Fruit fly (Drosophila melanogaster) whole organism, embryonic: Measurements from ENCODE around the gene Est-Q.

Experiments used
- Aef1 ChIP-seq: fragments of 200-800 bp; sonication (Bioruptor generic); IDR thresholded peaks from 3 replicates; pipeline ENCODE4 v1.3.6; 2022; ENCODE audit warnings: missing biosample characterization, missing genetic modification characterization
- CG10959 ChIP-seq: fragments of 200-800 bp; sonication (Bioruptor generic); IDR thresholded peaks from 2 replicates; pipeline ENCODE4 v1.3.6; 2022; ENCODE audit warnings: missing biosample characterization, missing genetic modification characterization
- CG11093 ChIP-seq: fragments of 200-800 bp; sonication (Bioruptor generic); IDR thresholded peaks from 3 replicates; pipeline ENCODE4 v1.3.6; 2022; ENCODE audit warnings: missing biosample characterization, missing genetic modification characterization
- CG11398 ChIP-seq: fragments of 200-800 bp; sonication (Bioruptor generic); optimal IDR thresholded peaks from 2 replicates; lab custom pipeline; 2016; ENCODE audit warnings: missing biosample characterization, missing genetic modification characterization
- CG11560 ChIP-seq: fragments of 200-800 bp; sonication (Bioruptor generic); IDR thresholded peaks from 3 replicates; pipeline ENCODE4 v1.3.6; 2022; ENCODE audit warnings: missing biosample characterization, missing genetic modification characterization
- CG12744 ChIP-seq: fragments of 200-800 bp; sonication (Bioruptor generic); optimal IDR thresholded peaks from 2 replicates; lab custom pipeline; 2016; ENCODE audit warnings: missing biosample characterization, missing genetic modification characterization
- CG13624 ChIP-seq: fragments of 200-800 bp; sonication (Bioruptor generic); optimal IDR thresholded peaks from 2 replicates; lab custom pipeline; 2016; ENCODE audit warnings: missing biosample characterization, missing genetic modification characterization
- CG14860 ChIP-seq: fragments of 200-800 bp; sonication (Bioruptor generic); IDR thresholded peaks from 3 replicates; pipeline ENCODE4 v1.3.6; 2022; ENCODE audit warnings: missing biosample characterization, missing genetic modification characterization; ENCODE audit not compliant: partially characterized antibody
- CG1529 ChIP-seq: fragments of 200-800 bp; sonication (Bioruptor generic); optimal IDR thresholded peaks from 3 replicates; lab custom pipeline; 2018; ENCODE audit warnings: missing biosample characterization, missing genetic modification characterization
- CG15601 ChIP-seq: fragments of 200-800 bp; sonication (Bioruptor generic); optimal IDR thresholded peaks from 3 replicates; lab custom pipeline; 2019; ENCODE audit warnings: missing biosample characterization, mild to moderate bottlenecking, missing genetic modification characterization, moderate library complexity
- CG30431 ChIP-seq: fragments of 200-800 bp; sonication (Bioruptor generic); optimal IDR thresholded peaks from 2 replicates; lab custom pipeline; 2017; ENCODE audit warnings: missing biosample characterization, missing genetic modification characterization
- CG3281 ChIP-seq: fragments of 200-800 bp; sonication (Bioruptor generic); optimal IDR thresholded peaks from 3 replicates; lab custom pipeline; 2017; ENCODE audit warnings: missing biosample characterization, mild to moderate bottlenecking, missing genetic modification characterization
- CG34224 ChIP-seq: fragments of 200-800 bp; sonication (Bioruptor generic); IDR thresholded peaks from 3 replicates; pipeline ENCODE4 v1.3.6; 2022; ENCODE audit warnings: missing biosample characterization, missing genetic modification characterization; ENCODE audit not compliant: partially characterized antibody
- CG3995 ChIP-seq: fragments of 200-800 bp; sonication (Bioruptor generic); optimal IDR thresholded peaks from 3 replicates; lab custom pipeline; 2016; ENCODE audit warnings: missing biosample characterization, missing genetic modification characterization
- CG6654 ChIP-seq: fragments of 200-800 bp; sonication (Bioruptor generic); optimal IDR thresholded peaks from 2 replicates; lab custom pipeline; 2017; ENCODE audit warnings: missing biosample characterization, mild to moderate bottlenecking, missing genetic modification characterization
- CG7745 ChIP-seq: fragments of 200-800 bp; sonication (Bioruptor generic); optimal IDR thresholded peaks from 2 replicates; lab custom pipeline; 2018; ENCODE audit warnings: missing biosample characterization, mild to moderate bottlenecking, missing genetic modification characterization, moderate library complexity
- CG7786 ChIP-seq: fragments of 200-800 bp; sonication (Bioruptor generic); optimal IDR thresholded peaks from 2 replicates; lab custom pipeline; 2016; ENCODE audit warnings: missing biosample characterization, missing genetic modification characterization
- CG8924 ChIP-seq: fragments of 200-800 bp; optimal IDR thresholded peaks from 3 replicates; lab custom pipeline; 2019; ENCODE audit warnings: missing biosample characterization, mild to moderate bottlenecking, missing genetic modification characterization, moderate library complexity
- CG9727 ChIP-seq: fragments of 200-800 bp; sonication (Bioruptor generic); optimal IDR thresholded peaks from 3 replicates; lab custom pipeline; 2017; ENCODE audit warnings: missing biosample characterization, mild to moderate bottlenecking, missing genetic modification characterization
- Chrac-16 ChIP-seq: fragments of 200-800 bp; sonication (Bioruptor generic); optimal IDR thresholded peaks from 3 replicates; lab custom pipeline; 2016; ENCODE audit warnings: missing biosample characterization, missing genetic modification characterization
- D ChIP-seq, 2 experiments: fragments of 200-800 bp in 1 of 2; fragments of >200 bp in 1 of 2; sonication (Bioruptor generic) in 1 of 2; optimal IDR thresholded peaks; 2 replicates in 1 of 2; 3 replicates in 1 of 2; lab custom pipeline; 2017; ENCODE audit warnings: mild to moderate bottlenecking in 1 of 2, missing biosample characterization in 1 of 2, missing genetic modification characterization in 1 of 2, missing genetic modification reagents in 1 of 2
- Dad ChIP-seq: fragments of 200-800 bp; sonication (Bioruptor generic); optimal IDR thresholded peaks from 3 replicates; lab custom pipeline; 2016; ENCODE audit warnings: missing biosample characterization, missing genetic modification characterization
- Dref ChIP-seq: fragments of 200-800 bp; sonication (Bioruptor generic); IDR thresholded peaks from 2 replicates; pipeline ENCODE4 v1.3.6; 2022; ENCODE audit warnings: missing biosample characterization, missing genetic modification characterization
- Drgx ChIP-seq: fragments of 200-800 bp; sonication (Bioruptor generic); IDR thresholded peaks from 2 replicates; pipeline ENCODE4 v1.3.6; 2022; ENCODE audit warnings: missing biosample characterization, missing genetic modification characterization
- Eip74EF ChIP-seq, 2 experiments: fragments of 200-800 bp in 1 of 2; fragments of >200 bp in 1 of 2; sonication (Bioruptor generic) in 1 of 2; optimal IDR thresholded peaks; 2 replicates each; lab custom pipeline; 2017 to 2019; ENCODE audit warnings: missing biosample characterization in 2 of 2, missing genetic modification characterization in 2 of 2, mild to moderate bottlenecking in 1 of 2, moderate library complexity in 1 of 2
- Ets97D ChIP-seq: fragments of 200-800 bp; sonication (Bioruptor generic); optimal IDR thresholded peaks from 3 replicates; lab custom pipeline; 2016; ENCODE audit warnings: missing biosample characterization, missing genetic modification characterization
- Fer3 ChIP-seq: fragments of 200-800 bp; sonication (Bioruptor generic); optimal IDR thresholded peaks from 2 replicates; lab custom pipeline; 2018; ENCODE audit warnings: missing biosample characterization, mild to moderate bottlenecking, missing genetic modification characterization, moderate library complexity
- HHEX ChIP-seq: fragments of 200-800 bp; sonication (Bioruptor generic); optimal IDR thresholded peaks from 3 replicates; lab custom pipeline; 2017; ENCODE audit warnings: missing biosample characterization, mild to moderate bottlenecking, missing genetic modification characterization, missing genetic modification reagents
- HLH54F ChIP-seq: fragments of 200-800 bp; sonication (Bioruptor generic); optimal IDR thresholded peaks from 3 replicates; lab custom pipeline; 2016; ENCODE audit warnings: missing biosample characterization, missing genetic modification characterization
- HLHmδ ChIP-seq: fragments of 200-800 bp; sonication (Bioruptor generic); optimal IDR thresholded peaks from 2 replicates; lab custom pipeline; 2018; ENCODE audit warnings: missing biosample characterization, mild to moderate bottlenecking, missing genetic modification characterization, moderate library complexity
- Mad ChIP-seq: fragments of 200-800 bp; sonication (Bioruptor generic); optimal IDR thresholded peaks from 2 replicates; lab custom pipeline; 2016; ENCODE audit warnings: missing biosample characterization, missing genetic modification characterization
- Max ChIP-seq: fragments of 200-800 bp; sonication (Bioruptor generic); optimal IDR thresholded peaks from 2 replicates; lab custom pipeline; 2016; ENCODE audit warnings: missing biosample characterization, mild to moderate bottlenecking, missing genetic modification characterization
- Neu2 ChIP-seq: fragments of 200-800 bp; sonication (Bioruptor generic); optimal IDR thresholded peaks from 3 replicates; lab custom pipeline; 2016; ENCODE audit warnings: missing biosample characterization, missing genetic modification characterization, borderline replicate concordance
- Rfx ChIP-seq: fragments of 200-800 bp; sonication (Bioruptor generic); IDR thresholded peaks from 2 replicates; pipeline ENCODE4 v1.3.6; 2022; ENCODE audit warnings: missing biosample characterization, missing genetic modification characterization
- Sry-δ ChIP-seq: fragments of 200-800 bp; sonication (Bioruptor generic); optimal IDR thresholded peaks from 2 replicates; lab custom pipeline; 2016; ENCODE audit warnings: missing biosample characterization, missing genetic modification characterization
- Usf ChIP-seq: fragments of 200-800 bp; sonication (Bioruptor generic); optimal IDR thresholded peaks from 2 replicates; lab custom pipeline; 2017; ENCODE audit warnings: missing genotype, missing biosample characterization, missing genetic modification characterization
- al ChIP-seq: fragments of 200-800 bp; sonication (Bioruptor generic); IDR thresholded peaks from 2 replicates; pipeline ENCODE4 v1.3.6; 2022; ENCODE audit warnings: missing biosample characterization, missing genetic modification characterization
- bab2 ChIP-seq: fragments of 200-800 bp; sonication (Bioruptor generic); optimal IDR thresholded peaks from 2 replicates; lab custom pipeline; 2016; ENCODE audit warnings: missing biosample characterization, missing genetic modification characterization
- cato ChIP-seq: fragments of 200-800 bp; sonication (Bioruptor generic); optimal IDR thresholded peaks from 2 replicates; lab custom pipeline; 2016; ENCODE audit warnings: missing biosample characterization, missing genetic modification characterization, borderline replicate concordance
- caup ChIP-seq: fragments of 200-800 bp; sonication (Bioruptor generic); optimal IDR thresholded peaks from 3 replicates; lab custom pipeline; 2017; ENCODE audit warnings: missing biosample characterization, mild to moderate bottlenecking, missing genetic modification characterization, moderate library complexity; ENCODE audit not compliant: severe bottlenecking
- chinmo ChIP-seq: fragments of 200-800 bp; sonication (Bioruptor generic); IDR thresholded peaks from 4 replicates; pipeline ENCODE4 v1.3.6; 2022; ENCODE audit warnings: missing biosample characterization, missing genetic modification characterization; ENCODE audit not compliant: partially characterized antibody
- nau ChIP-seq: fragments of 200-800 bp; sonication (Bioruptor generic); optimal IDR thresholded peaks from 3 replicates; lab custom pipeline; 2017; ENCODE audit warnings: missing biosample characterization, mild to moderate bottlenecking, missing genetic modification characterization, missing genetic modification reagents
- nerfin-2 ChIP-seq: fragments of 200-800 bp; sonication (Bioruptor generic); IDR thresholded peaks from 2 replicates; pipeline ENCODE4 v1.3.6; 2022; ENCODE audit warnings: missing biosample characterization, missing genetic modification characterization; ENCODE audit not compliant: partially characterized antibody
- onecut ChIP-seq: fragments of 200-800 bp; sonication (Bioruptor generic); IDR thresholded peaks from 2 replicates; pipeline ENCODE4 v1.3.6; 2022; ENCODE audit warnings: missing biosample characterization, missing genetic modification characterization
- sens ChIP-seq: fragments of 200-800 bp; sonication (Bioruptor generic); peaks from one replicate; lab custom pipeline; 2016; ENCODE audit warnings: missing biosample characterization, missing genetic modification characterization
- stwl ChIP-seq: fragments of 200-800 bp; sonication (Bioruptor generic); optimal IDR thresholded peaks from 3 replicates; lab custom pipeline; 2018; ENCODE audit warnings: missing biosample characterization, mild to moderate bottlenecking, missing genetic modification characterization, moderate library complexity
- sug ChIP-seq: fragments of 200-800 bp; optimal IDR thresholded peaks from 2 replicates; lab custom pipeline; 2019; ENCODE audit warnings: missing biosample characterization, mild to moderate bottlenecking, missing genetic modification characterization, moderate library complexity
- tna ChIP-seq: fragments of 200-800 bp; sonication (Bioruptor generic); IDR thresholded peaks from 2 replicates; pipeline ENCODE4 v1.3.6; 2022; ENCODE audit warnings: missing biosample characterization, missing genetic modification characterization; ENCODE audit not compliant: partially characterized antibody
- vvl ChIP-seq: fragments of 200-800 bp; sonication (Bioruptor generic); IDR thresholded peaks from 2 replicates; pipeline ENCODE4 v1.3.6; 2022; ENCODE audit warnings: missing biosample characterization, missing genetic modification characterization
- wek ChIP-seq: fragments of 200-800 bp; sonication (Bioruptor generic); optimal IDR thresholded peaks from 3 replicates; lab custom pipeline; 2018; ENCODE audit warnings: missing biosample characterization, mild to moderate bottlenecking, missing genetic modification characterization, moderate library complexity

The Est-Q gene

DNA sequence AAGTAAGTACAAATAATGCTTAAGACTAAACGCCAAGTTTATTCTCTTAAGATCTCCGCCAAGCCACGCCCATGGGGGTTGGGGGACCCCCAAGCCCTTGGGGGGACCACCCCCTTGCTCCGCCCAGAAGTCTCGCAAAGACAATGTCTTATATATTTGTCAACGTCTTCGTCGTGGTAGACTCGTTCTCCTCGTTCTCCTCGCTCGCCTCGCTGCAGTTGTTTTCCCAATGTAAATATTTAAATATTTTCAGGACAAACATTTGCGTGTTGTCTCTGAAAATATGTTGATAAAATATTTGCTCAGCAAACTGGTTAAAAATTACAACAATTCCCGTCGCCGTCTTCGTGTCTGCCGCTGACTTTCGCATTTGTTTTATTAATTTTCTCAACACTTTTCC, 37.0 kb upstream of the Est-Q start (continued):
- TF ChIP-seq Usf (GFP tag; lab: Kevin White, UChicago) (peak; percentile 52), CG7786 (peak; percentile 5), CG6654 (GFP tag; lab: Kevin White, UChicago) (peak; percentile 38), CG10959 (peak; percentile 74), CG7745 (tag; lab: Kevin White, UChicago) (peak; percentile 91), wek (GFP tag; lab: Kevin White, UChicago) (peak; percentile 57), Drgx (GFP tag; lab: Robert Waterston, UW) (no peak), CG15601 (tag; lab: Kevin White, UChicago) (peak; percentile 80), CG14860 (no peak), stwl (tag; lab: Kevin White, UChicago) (no peak), Fer3 (tag; lab: Kevin White, UChicago) (no peak), Rfx (no peak; the same call in 1 of the 2 replicates), al (GFP tag; lab: Robert Waterston, UW) (no peak), cato (GFP tag; lab: Kevin White, UChicago) (no peak), Dad (GFP tag; lab: Kevin White, UChicago) (peak; percentile 29), Aef1 (GFP tag; lab: Robert Waterston, UW) (no peak), HLH54F (GFP tag; lab: Kevin White, UChicago) (no peak), CG30431 (GFP tag; lab: Kevin White, UChicago) (peak; percentile 68), CG12744 (GFP tag; lab: Kevin White, UChicago) (peak; percentile 17), CG11398 (GFP tag; lab: Kevin White, UChicago) (peak; percentile 64), HHEX (GFP tag; lab: Kevin White, UChicago) (peak; percentile 64), Dref (GFP tag; lab: Robert Waterston, UW) (0 out of 2 replicates have a peak, but pooled peaks have one; percentile 7), Max (GFP tag; lab: Kevin White, UChicago) (peak; percentile 19), CG34224 (no peak), CG11560 (tag; lab: Robert Waterston, UW) (no peak), CG13624 (GFP tag; lab: Kevin White, UChicago) (no peak), tna (GFP tag; lab: Robert Waterston, UW) (no peak), caup (GFP tag; lab: Kevin White, UChicago) (peak; percentile 45), onecut (GFP tag; lab: Robert Waterston, UW) (peak; percentile 73), Ets97D (GFP tag; lab: Kevin White, UChicago) (no peak), CG9727 (GFP tag; lab: Kevin White, UChicago) (peak; percentile 94), nerfin-2 (GFP tag; lab: Robert Waterston, UW) (no peak), Sry-δ (GFP tag; lab: Kevin White, UChicago) (no peak), CG8924 (peak; percentile 90), HLHmδ (GFP tag; lab: Kevin White, UChicago) (peak; percentile 51), CG1529 (GFP tag; lab: Kevin White, UChicago) (peak; percentile 81), sug (no peak), Chrac-16 (no peak), bab2 (GFP tag; lab: Kevin White, UChicago) (peak; percentile 80), CG3995 (GFP tag; lab: Kevin White, UChicago) (no peak), CG11093 (GFP tag; lab: Robert Waterston, UW) (peak; percentile 61; the same call in 1 of the 3 replicates), vvl (peak; percentile 71), sens (GFP tag; lab: Kevin White, UChicago) (peak; percentile 96), Mad (GFP tag; lab: Kevin White, UChicago) (peak; percentile 34), CG3281 (no peak), Neu2 (GFP tag; lab: Kevin White, UChicago) (peak; percentile 43), D (optimal IDR thresholded peaks at IDR 0.05; lab: Kevin White, UChicago) (no peak), D (GFP tag; optimal IDR thresholded peaks at IDR 0.05; lab: Kevin White, UChicago) (peak; percentile 84), nau (no peak), chinmo (GFP tag; lab: Robert Waterston, UW) (no peak), Eip74EF (GFP tag; optimal IDR thresholded peaks at IDR 0.05; lab: Kevin White, UChicago) (peak in 1 of 2 experiments; percentile 6)
